Worm (Caenorhabditis elegans) whole organism, late embryonic: ENCODE results near the gene T23E7.2.

Experiments used
- K02D7.2 ChIP-seq: sonication (generic microtip); optimal IDR thresholded peaks from 2 replicates; lab custom pipeline; 2017; ENCODE audit warnings: mild to moderate bottlenecking, missing genetic modification characterization, missing compliant biosample characterization
- ahr-1 ChIP-seq: sonication (generic microtip); optimal IDR thresholded peaks from 2 replicates; lab custom pipeline; 2016; ENCODE audit warnings: missing genetic modification characterization, missing compliant biosample characterization
- ceh-6 ChIP-seq: fragments of 200-800 bp; sonication (Bioruptor generic); optimal IDR thresholded peaks from 2 replicates; lab custom pipeline; 2018; ENCODE audit warnings: mild to moderate bottlenecking, missing genetic modification characterization, missing compliant biosample characterization
- ets-4 ChIP-seq: sonication (generic microtip); optimal IDR thresholded peaks from 2 replicates; lab custom pipeline; 2016; ENCODE audit warnings: missing genetic modification characterization, missing compliant biosample characterization
- fkh-10 ChIP-seq: fragments of 150-350 bp; optimal IDR thresholded peaks from 2 replicates; lab custom pipeline; 2014; ENCODE audit warnings: missing biosample characterization, missing genetic modification reagents, missing genetic modification characterization
- fkh-6 ChIP-seq: sonication (generic microtip); optimal IDR thresholded peaks from 2 replicates; lab custom pipeline; 2016; ENCODE audit warnings: missing genetic modification characterization, missing compliant biosample characterization
- pha-4 ChIP-seq: fragments of 150-350 bp; optimal IDR thresholded peaks from 2 replicates; lab custom pipeline; 2018; ENCODE audit warnings: missing biosample characterization, missing genetic modification reagents, missing genetic modification characterization
- pqm-1 ChIP-seq: sonication (generic microtip); optimal IDR thresholded peaks from 2 replicates; lab custom pipeline; 2016; ENCODE audit warnings: missing genetic modification characterization, missing compliant biosample characterization
- tbx-7 ChIP-seq: sonication (generic microtip); optimal IDR thresholded peaks from 2 replicates; lab custom pipeline; 2016; ENCODE audit warnings: missing genotype, missing genetic modification characterization, missing compliant biosample characterization
- unc-3 ChIP-seq, 2 experiments: fragments of 200-800 bp in 1 of 2; sonication (Bioruptor generic) in 1 of 2; sonication (generic microtip) in 1 of 2; conservative IDR thresholded peaks in 1 of 2; optimal IDR thresholded peaks in 1 of 2; 2 replicates each; pipeline versions ENCODE4 v1.3.6 to Lab custom; 2016 to 2022; ENCODE audit warnings: missing compliant biosample characterization in 2 of 2, missing genetic modification characterization in 2 of 2, missing genetic modification reagents in 1 of 2

DNA sequence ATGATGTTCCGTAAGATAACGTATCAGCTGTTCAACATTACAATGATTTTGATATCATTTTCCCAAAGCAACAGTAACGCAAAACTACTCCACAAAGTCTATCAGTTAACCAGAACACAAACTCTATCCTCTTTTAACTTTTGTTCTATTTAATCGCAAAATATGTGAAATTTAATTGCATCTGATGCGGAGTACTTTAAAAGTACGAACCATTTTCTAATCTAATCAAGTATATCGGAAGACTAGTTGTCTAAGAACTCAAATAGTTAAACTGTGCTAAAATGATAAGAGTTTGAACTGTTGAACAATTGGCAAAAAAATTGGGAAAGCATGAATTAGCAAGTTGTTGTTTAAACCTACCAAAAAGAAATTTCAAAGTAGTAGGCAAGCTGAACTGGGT lies 10.7 kb downstream of the T23E7.2 start:
- TF ChIP-seq fkh-6 (tag; lab: Kevin White, UChicago) (no peak), ceh-6 (GFP tag; lab: Kevin White, UChicago) (no peak), ahr-1 (tag; lab: Kevin White, UChicago) (no peak), K02D7.2 (no peak), unc-3 (GFP tag; conservative IDR thresholded peaks at IDR 0.05; lab: Robert Waterston, UW) (no peak), unc-3 (tag; optimal IDR thresholded peaks at IDR 0.05; lab: Kevin White, UChicago) (no peak), ets-4 (tag; lab: Kevin White, UChicago) (no peak), pha-4 (tag; lab: Kevin White, UChicago) (no peak), fkh-10 (GFP tag; lab: Kevin White, UChicago) (no peak), tbx-7 (tag; lab: Kevin White, UChicago) (no peak), pqm-1 (no peak)
